Fruit fly (Drosophila melanogaster) whole organism, prepupa: Measurements from ENCODE around the gene Chro.

Experiments used
- CG10669 ChIP-seq: fragments of 200-800 bp; sonication (Bioruptor generic); optimal IDR thresholded peaks from 3 replicates; lab custom pipeline; 2018; ENCODE audit warnings: missing biosample characterization, mild to moderate bottlenecking, missing genetic modification characterization, moderate library complexity
- CG11294 ChIP-seq: fragments of 200-800 bp; sonication (Bioruptor generic); IDR thresholded peaks from 2 replicates; pipeline ENCODE4 v1.3.6; 2022; ENCODE audit warnings: missing biosample characterization, missing genetic modification characterization
- CG11762 ChIP-seq: fragments of 200-800 bp; sonication (Bioruptor generic); optimal IDR thresholded peaks from 3 replicates; lab custom pipeline; 2016; ENCODE audit warnings: missing biosample characterization, missing genetic modification characterization; ENCODE audit not compliant: insufficient read depth
- CG15336 ChIP-seq: fragments of 200-800 bp; sonication (Bioruptor generic); IDR thresholded peaks from 2 replicates; pipeline ENCODE4 v1.3.6; 2022; ENCODE audit warnings: missing biosample characterization, missing genetic modification characterization
- CG1621 ChIP-seq: fragments of 200-800 bp; sonication (Bioruptor generic); optimal IDR thresholded peaks from 3 replicates; lab custom pipeline; 2018; ENCODE audit warnings: missing biosample characterization, mild to moderate bottlenecking, missing genetic modification characterization
- CG16779 ChIP-seq: fragments of 200-800 bp; sonication (Bioruptor generic); optimal IDR thresholded peaks from 3 replicates; lab custom pipeline; 2017; ENCODE audit warnings: missing biosample characterization, mild to moderate bottlenecking, missing genetic modification characterization
- CG3032 ChIP-seq: fragments of 200-800 bp; optimal IDR thresholded peaks from 2 replicates; lab custom pipeline; 2019; ENCODE audit warnings: missing biosample characterization, mild to moderate bottlenecking, missing genetic modification characterization, moderate library complexity
- CG31627 ChIP-seq: fragments of 200-800 bp; sonication (Bioruptor generic); optimal IDR thresholded peaks from 3 replicates; lab custom pipeline; 2016; ENCODE audit warnings: missing biosample characterization, missing genetic modification characterization
- CG34406 ChIP-seq: fragments of 200-800 bp; sonication (Bioruptor generic); optimal IDR thresholded peaks from 3 replicates; lab custom pipeline; 2016; ENCODE audit warnings: missing biosample characterization, missing genetic modification characterization
- CG3919 ChIP-seq: fragments of 200-800 bp; sonication (Bioruptor generic); optimal IDR thresholded peaks from 3 replicates; lab custom pipeline; 2016; ENCODE audit warnings: missing biosample characterization, missing genetic modification characterization
- CG6163 ChIP-seq: fragments of 200-800 bp; sonication (Bioruptor generic); IDR thresholded peaks from 3 replicates; pipeline ENCODE4 v1.3.6; 2022; ENCODE audit warnings: missing biosample characterization, missing genetic modification characterization
- CG6276 ChIP-seq: fragments of 200-800 bp; sonication (Bioruptor generic); optimal IDR thresholded peaks from 2 replicates; lab custom pipeline; 2017; ENCODE audit warnings: missing biosample characterization, mild to moderate bottlenecking, missing genetic modification characterization
- CG6792 ChIP-seq: fragments of 200-800 bp; sonication (Bioruptor generic); optimal IDR thresholded peaks from 3 replicates; lab custom pipeline; 2016; ENCODE audit warnings: missing biosample characterization, missing genetic modification characterization
- CG6808 ChIP-seq: fragments of 200-800 bp; sonication (Bioruptor generic); optimal IDR thresholded peaks from 3 replicates; lab custom pipeline; 2017; ENCODE audit warnings: missing biosample characterization, missing genetic modification characterization, mild to moderate bottlenecking, moderate library complexity, missing genetic modification reagents
- CG6854 ChIP-seq: fragments of 200-800 bp; sonication (Bioruptor generic); optimal IDR thresholded peaks from 2 replicates; lab custom pipeline; 2017; ENCODE audit warnings: missing biosample characterization, mild to moderate bottlenecking, missing genetic modification characterization
- CG8119 ChIP-seq: fragments of 200-800 bp; sonication (Bioruptor generic); IDR thresholded peaks from 3 replicates; pipeline ENCODE4 v1.3.6; 2022; ENCODE audit warnings: missing biosample characterization, missing genetic modification characterization
- CG8319 ChIP-seq: fragments of 200-800 bp; sonication (Bioruptor generic); optimal IDR thresholded peaks from 3 replicates; lab custom pipeline; 2016; ENCODE audit warnings: missing biosample characterization, missing genetic modification characterization
- CG8632 ChIP-seq: fragments of 200-800 bp; sonication (Bioruptor generic); optimal IDR thresholded peaks from 3 replicates; lab custom pipeline; 2016; ENCODE audit warnings: missing biosample characterization, missing genetic modification characterization
- CG9139 ChIP-seq: fragments of 200-800 bp; sonication (Bioruptor generic); optimal IDR thresholded peaks from 3 replicates; lab custom pipeline; 2017; ENCODE audit warnings: missing biosample characterization, mild to moderate bottlenecking, missing genetic modification characterization
- Eip75B ChIP-seq: fragments of 200-800 bp; sonication (Bioruptor generic); optimal IDR thresholded peaks from 3 replicates; lab custom pipeline; 2016; ENCODE audit warnings: missing biosample characterization, missing genetic modification characterization
- Eip78C ChIP-seq: fragments of 200-800 bp; sonication (Bioruptor generic); peaks from one replicate; lab custom pipeline; 2016; ENCODE audit warnings: missing biosample characterization, missing genetic modification characterization
- Eip93F ChIP-seq: fragments of 200-800 bp; sonication (Bioruptor generic); optimal IDR thresholded peaks from 2 replicates; lab custom pipeline; 2016; ENCODE audit warnings: missing biosample characterization, mild to moderate bottlenecking, missing genetic modification characterization
- Ets21C ChIP-seq: fragments of 200-800 bp; sonication (Bioruptor generic); optimal IDR thresholded peaks from 3 replicates; lab custom pipeline; 2016; ENCODE audit warnings: missing biosample characterization, missing genetic modification characterization
- Ets96B ChIP-seq: fragments of 200-800 bp; optimal IDR thresholded peaks from 2 replicates; lab custom pipeline; 2019; ENCODE audit warnings: missing biosample characterization, mild to moderate bottlenecking, missing genetic modification characterization, moderate library complexity
- Gug ChIP-seq: fragments of 200-800 bp; sonication (Bioruptor generic); IDR thresholded peaks from 2 replicates; pipeline ENCODE4 v1.3.6; 2022; ENCODE audit warnings: missing biosample characterization, missing genetic modification characterization
- Hr38 ChIP-seq: sonication (Bioruptor generic); optimal IDR thresholded peaks from 2 replicates; lab custom pipeline; 2016; ENCODE audit warnings: missing biosample characterization, missing genetic modification characterization
- Hr39 ChIP-seq: fragments of 200-800 bp; sonication (Bioruptor generic); optimal IDR thresholded peaks from 2 replicates; lab custom pipeline; 2016; ENCODE audit warnings: missing biosample characterization, missing genetic modification characterization
- Hr4 ChIP-seq: fragments of 200-800 bp; sonication (Bioruptor generic); optimal IDR thresholded peaks from 3 replicates; lab custom pipeline; 2016; ENCODE audit warnings: missing biosample characterization, missing genetic modification characterization
- Lpt ChIP-seq: fragments of 200-800 bp; sonication (Bioruptor generic); optimal IDR thresholded peaks from 3 replicates; lab custom pipeline; 2016; ENCODE audit warnings: missing biosample characterization, missing genetic modification characterization
- Met ChIP-seq: fragments of 200-800 bp; sonication (Bioruptor generic); optimal IDR thresholded peaks from 3 replicates; lab custom pipeline; 2016; ENCODE audit warnings: missing biosample characterization, missing genetic modification characterization
- Smox ChIP-seq: fragments of 200-800 bp; sonication (Bioruptor generic); optimal IDR thresholded peaks from 3 replicates; lab custom pipeline; 2016; ENCODE audit warnings: missing biosample characterization, missing genetic modification characterization
- Sox14 ChIP-seq: fragments of 200-800 bp; sonication (Bioruptor generic); optimal IDR thresholded peaks from 3 replicates; lab custom pipeline; 2016; ENCODE audit warnings: missing biosample characterization, missing genetic modification characterization
- Sox15 ChIP-seq: fragments of 200-800 bp; sonication (Bioruptor generic); optimal IDR thresholded peaks from 3 replicates; lab custom pipeline; 2016; ENCODE audit warnings: missing biosample characterization, missing genetic modification characterization
- achi ChIP-seq: fragments of 200-800 bp; sonication (Bioruptor generic); optimal IDR thresholded peaks from 3 replicates; lab custom pipeline; 2016; ENCODE audit warnings: missing biosample characterization, missing genetic modification characterization
- acj6 ChIP-seq: fragments of 200-800 bp; sonication (Bioruptor generic); optimal IDR thresholded peaks from 3 replicates; lab custom pipeline; 2016; ENCODE audit warnings: missing biosample characterization, missing genetic modification characterization
- cyc ChIP-seq: fragments of 200-800 bp; sonication (Bioruptor generic); optimal IDR thresholded peaks from 3 replicates; lab custom pipeline; 2016; ENCODE audit warnings: missing biosample characterization, missing genetic modification characterization
- dac ChIP-seq: fragments of 200-800 bp; sonication (Bioruptor generic); optimal IDR thresholded peaks from 2 replicates; lab custom pipeline; 2017; ENCODE audit warnings: missing biosample characterization, mild to moderate bottlenecking, missing genetic modification characterization
- eg ChIP-seq: fragments of 200-800 bp; sonication (Bioruptor generic); IDR thresholded peaks from 3 replicates; pipeline ENCODE4 v1.3.6; 2022; ENCODE audit warnings: missing biosample characterization, missing genetic modification characterization
- esn ChIP-seq: fragments of 200-800 bp; sonication (Bioruptor generic); optimal IDR thresholded peaks from 2 replicates; lab custom pipeline; 2016; ENCODE audit warnings: missing biosample characterization, mild to moderate bottlenecking, missing genetic modification characterization, moderate library complexity
- fd59A ChIP-seq: fragments of 200-800 bp; sonication (Bioruptor generic); optimal IDR thresholded peaks from 2 replicates; lab custom pipeline; 2017; ENCODE audit warnings: missing biosample characterization, mild to moderate bottlenecking, missing genetic modification characterization, missing genetic modification reagents
- fd85E ChIP-seq: fragments of 200-800 bp; sonication (Bioruptor generic); optimal IDR thresholded peaks from 3 replicates; lab custom pipeline; 2016; ENCODE audit warnings: missing biosample characterization, missing genetic modification characterization
- net ChIP-seq: fragments of 200-800 bp; sonication (Bioruptor generic); optimal IDR thresholded peaks from 3 replicates; lab custom pipeline; 2016; ENCODE audit warnings: missing biosample characterization, missing genetic modification characterization
- pdm3 ChIP-seq: fragments of 200-800 bp; sonication (Bioruptor generic); optimal IDR thresholded peaks from 3 replicates; lab custom pipeline; 2016; ENCODE audit warnings: missing biosample characterization, missing genetic modification characterization
- salr ChIP-seq, 2 experiments: fragments of 200-800 bp; sonication (Bioruptor generic); optimal IDR thresholded peaks; 3 replicates each; lab custom pipeline; 2016 to 2018; ENCODE audit warnings: missing biosample characterization in 2 of 2, missing genetic modification characterization in 2 of 2, mild to moderate bottlenecking in 1 of 2
- spab ChIP-seq: fragments of 200-800 bp; sonication (Bioruptor generic); optimal IDR thresholded peaks from 2 replicates; lab custom pipeline; 2017; ENCODE audit warnings: missing biosample characterization, mild to moderate bottlenecking, missing genetic modification characterization, missing genetic modification reagents
- ss ChIP-seq, 2 experiments: fragments of 200-800 bp; sonication (Bioruptor generic); optimal IDR thresholded peaks; 2 replicates in 1 of 2; 3 replicates in 1 of 2; lab custom pipeline; 2017 to 2018; ENCODE audit warnings: mild to moderate bottlenecking in 2 of 2, missing biosample characterization in 2 of 2, missing genetic modification characterization in 2 of 2, moderate library complexity in 1 of 2
- svp ChIP-seq: fragments of 200-800 bp; sonication (Bioruptor generic); peaks from one replicate; lab custom pipeline; 2016; ENCODE audit warnings: missing biosample characterization, missing genetic modification characterization
- topi ChIP-seq: fragments of 200-800 bp; sonication (Bioruptor generic); optimal IDR thresholded peaks from 3 replicates; lab custom pipeline; 2016; ENCODE audit warnings: missing biosample characterization, missing genetic modification characterization

The Chro gene

dm6 chr3L:22879344-22879723 is 550 bp upstream of the Chro start:
- TF ChIP-seq Met (GFP tag; lab: Kevin White, UChicago) (no peak), Sox15 (no peak), net (GFP tag; lab: Kevin White, UChicago) (no peak), CG8319 (GFP tag; lab: Kevin White, UChicago) (no peak), Smox (GFP tag; lab: Kevin White, UChicago) (no peak)

- TF ChIP-seq CG10669 (no peak), Eip93F (peak; percentile 18), fd85E (GFP tag; lab: Kevin White, UChicago) (no peak), CG6163 (GFP tag; lab: Robert Waterston, UW) (0 out of 3 replicates have a peak, but pooled peaks have one; percentile 10), CG16779 (tag; lab: Kevin White, UChicago) (peak; percentile 8), Smox (GFP tag; lab: Kevin White, UChicago) (no peak)
Observed at dm6 chr3L:22877934-22878333, 850 bp downstream of the Chro start.

- TF ChIP-seq CG31627 (peak; percentile 3), dac (no peak), CG3032 (tag; lab: Kevin White, UChicago) (no peak), CG11294 (GFP tag; lab: Robert Waterston, UW) (no peak), acj6 (GFP tag; lab: Kevin White, UChicago) (no peak), svp (GFP tag; lab: Kevin White, UChicago) (peak; percentile 79), Sox14 (GFP tag; lab: Kevin White, UChicago) (no peak), achi (GFP tag; lab: Kevin White, UChicago) (no peak), Ets21C (GFP tag; lab: Kevin White, UChicago) (no peak), Ets96B (tag; lab: Kevin White, UChicago) (no peak), CG16779 (tag; lab: Kevin White, UChicago) (no peak), CG3919 (no peak), CG6163 (GFP tag; lab: Robert Waterston, UW) (peak; percentile 23; the same call in 1 of the 3 replicates), CG34406 (GFP tag; lab: Kevin White, UChicago) (no peak), Met (GFP tag; lab: Kevin White, UChicago) (no peak), salr (GFP tag; optimal IDR thresholded peaks at IDR 0.05; lab: Kevin White, UChicago) (no peak), cyc (no peak), Sox15 (no peak), CG9139 (GFP tag; lab: Kevin White, UChicago) (no peak), CG6792 (GFP tag; lab: Kevin White, UChicago) (no peak), CG6276 (GFP tag; lab: Kevin White, UChicago) (no peak), esn (GFP tag; lab: Kevin White, UChicago) (peak; percentile 18), CG11762 (GFP tag; lab: Kevin White, UChicago) (no peak), CG6854 (GFP tag; lab: Kevin White, UChicago) (peak; percentile 54), CG1621 (tag; lab: Kevin White, UChicago) (peak; percentile 15), CG6808 (peak; percentile 9), Hr38 (no peak), CG8632 (GFP tag; lab: Kevin White, UChicago) (no peak), spab (GFP tag; lab: Kevin White, UChicago) (no peak), CG15336 (GFP tag; lab: Robert Waterston, UW) (no peak), eg (no peak), CG10669 (no peak), fd59A (GFP tag; lab: Kevin White, UChicago) (no peak), CG8119 (GFP tag; lab: Robert Waterston, UW) (0 out of 3 replicates have a peak, but pooled peaks have one; percentile 27), Hr39 (GFP tag; lab: Kevin White, UChicago) (no peak), Lpt (GFP tag; lab: Kevin White, UChicago) (no peak), ss (GFP tag; optimal IDR thresholded peaks at IDR 0.05; lab: Kevin White, UChicago) (peak in 1 of 2 experiments; percentile 15), Smox (GFP tag; lab: Kevin White, UChicago) (no peak), Eip75B (GFP tag; lab: Kevin White, UChicago) (no peak), CG8319 (GFP tag; lab: Kevin White, UChicago) (no peak), Gug (GFP tag; lab: Robert Waterston, UW) (no peak), topi (GFP tag; lab: Kevin White, UChicago) (no peak), pdm3 (GFP tag; lab: Kevin White, UChicago) (no peak), Eip78C (peak; percentile 24), Hr4 (GFP tag; lab: Kevin White, UChicago) (no peak)
Observed at dm6 chr3L:22871845-22872361, 6.9 kb downstream of the Chro start, which contains the start of the genes CG11109 and Arf1. Gene CG11109 (plus strand): TSS chr3L:22872200. Gene Arf1 (minus strand): TSS chr3L:22872231.
